Worm (Caenorhabditis elegans): ENCODE measurements around the gene T02H6.1.

T02H6.1 gene

ce11 chrII:709081-709480, at the start of gene T02H6.1:
TSS of gene T02H6.1 (plus strand) at chrII:709381.
- no peak for TF ChIP-seq unc-62 (GFP tag; optimal IDR thresholded peaks at IDR 0.05 in 1 of 2)
- TF ChIP-seq unc-62 (tag; optimal IDR thresholded peaks at IDR 0.05) = no peak
- TF ChIP-seq ceh-28 (tag; optimal IDR thresholded peaks at IDR 0.05) = no peak
- no peak for TF ChIP-seq ceh-32 (tag; optimal IDR thresholded peaks at IDR 0.05; ENCODE audit: poor library complexity)
- TF ChIP-seq ceh-20 (GFP tag; IDR thresholded peaks at IDR 0.05) = no peak
- TF ChIP-seq skn-1 (tag; optimal IDR thresholded peaks at IDR 0.05) = no peak
- no peak for TF ChIP-seq ztf-11 (tag; optimal IDR thresholded peaks at IDR 0.05)
- no peak for TF ChIP-seq dmd-9 (GFP tag; IDR thresholded peaks at IDR 0.05)

DNA sequence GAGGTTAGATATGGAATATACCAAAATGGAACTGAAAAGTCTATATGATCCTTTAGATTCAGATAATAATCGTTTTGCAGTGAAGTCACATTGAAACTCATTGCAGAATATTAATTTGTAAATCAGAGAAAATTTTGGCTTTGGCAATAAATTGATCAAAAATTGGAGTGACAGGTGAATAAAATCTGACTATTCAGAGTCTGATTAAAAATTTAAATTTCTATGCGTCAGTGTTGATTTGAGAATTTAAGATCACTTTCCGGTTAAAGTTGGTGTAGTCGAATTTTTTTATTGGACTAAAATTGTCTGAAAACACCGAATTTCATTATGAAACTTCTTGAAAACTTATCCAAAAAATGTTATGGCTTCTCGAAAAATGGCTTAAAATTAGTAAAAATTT, 47.5 kb upstream of the T02H6.1 start, which contains the start of gene sri-45:
sri-45 (minus strand) TSS at position 101 of the 400 bp plus-strand sequence.
- TF ChIP-seq aha-1 (tag) = peak; percentile 36
- no peak for TF ChIP-seq nhr-102 (tag; optimal IDR thresholded peaks at IDR 0.05)
- TF ChIP-seq nhr-10 (tag; optimal IDR thresholded peaks at IDR 0.05) = no peak

DNA sequence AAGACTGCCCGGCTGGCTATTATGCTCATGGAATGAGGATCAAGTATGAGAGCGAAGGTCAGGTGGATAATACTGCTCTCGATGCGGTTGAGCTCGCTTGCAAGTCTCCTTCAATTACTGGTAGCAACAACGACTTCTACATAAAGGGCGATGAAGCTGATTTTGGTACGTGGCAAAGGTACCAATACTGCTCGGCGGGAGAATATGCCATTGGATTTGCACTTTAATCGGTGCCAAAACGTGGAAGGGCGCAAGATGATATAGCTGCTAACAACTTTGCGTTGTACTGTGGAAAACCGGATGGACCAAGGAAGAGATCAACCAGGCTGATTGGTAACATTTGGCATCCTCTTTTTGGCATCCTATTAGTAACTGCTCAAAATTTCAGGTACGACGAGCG, 41.3 kb upstream of the T02H6.1 start:
- TF ChIP-seq nhr-111 (GFP tag; optimal IDR thresholded peaks at IDR 0.05) = no peak
- peak in 1 of 2 experiments; percentile 68 for TF ChIP-seq unc-62 (GFP tag; optimal IDR thresholded peaks at IDR 0.05 in 1 of 2)
- no peak for TF ChIP-seq unc-62 (tag; optimal IDR thresholded peaks at IDR 0.05)

DNA sequence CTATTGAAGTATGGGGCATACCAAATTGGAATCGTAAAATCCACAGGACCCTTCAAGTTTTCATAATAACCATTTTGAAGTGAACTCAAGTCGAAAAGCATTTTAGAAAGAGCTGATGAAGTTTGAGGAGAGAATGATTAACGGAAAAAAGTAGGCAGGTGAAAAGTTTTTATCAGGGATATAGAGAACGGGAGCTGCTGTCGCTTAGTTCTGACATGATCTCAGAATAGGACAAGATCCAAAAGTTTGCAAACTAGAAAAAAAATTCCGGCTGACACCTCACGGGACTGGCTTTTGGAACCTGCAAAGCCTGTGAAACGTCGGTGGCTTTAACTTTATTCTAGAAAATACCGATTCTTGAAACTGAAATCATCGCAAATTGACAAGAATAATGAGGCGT, 38.2 kb upstream of the T02H6.1 start, which contains the start of gene sri-46:
sri-46 (minus strand) TSS at position 101 of the 400 bp plus-strand sequence.
- TF ChIP-seq unc-62 (GFP tag; optimal IDR thresholded peaks at IDR 0.05 in 1 of 2) (no peak), unc-62 (tag; optimal IDR thresholded peaks at IDR 0.05) (no peak), daf-16 (GFP tag; optimal IDR thresholded peaks at IDR 0.05) (no peak), daf-16 (tag; optimal IDR thresholded peaks at IDR 0.05) (no peak), lin-38 (GFP tag; IDR thresholded peaks at IDR 0.05) (no peak), lin-1 (GFP tag; IDR thresholded peaks at IDR 0.05) (no peak), rbr-2 (tag; optimal IDR thresholded peaks at IDR 0.05) (no peak), lin-39 (tag; optimal IDR thresholded peaks at IDR 0.05) (no peak), mxl-2 (GFP tag; conservative IDR thresholded peaks at IDR 0.05) (no peak), lsy-2 (tag; optimal IDR thresholded peaks at IDR 0.05) (no peak), F37D6.2 (tag; optimal IDR thresholded peaks at IDR 0.05) (no peak), Y105C5A.15 (GFP tag; IDR thresholded peaks at IDR 0.05) (no peak), mes-2 (tag; optimal IDR thresholded peaks at IDR 0.05; ENCODE audit: poor library complexity, severe bottlenecking) (no peak), gei-8 (GFP tag; optimal IDR thresholded peaks at IDR 0.05) (no peak), dmd-9 (GFP tag; IDR thresholded peaks at IDR 0.05) (no peak), ama-1 (optimal IDR thresholded peaks at IDR 0.05) (no peak), spr-3 (GFP tag; optimal IDR thresholded peaks at IDR 0.05) (no peak), php-3 (GFP tag; IDR thresholded peaks at IDR 0.05) (no peak), nhr-111 (GFP tag; optimal IDR thresholded peaks at IDR 0.05) (no peak), nhr-6 (tag; optimal IDR thresholded peaks at IDR 0.05) (no peak), fkh-10 (GFP tag; optimal IDR thresholded peaks at IDR 0.05) (no peak)

DNA sequence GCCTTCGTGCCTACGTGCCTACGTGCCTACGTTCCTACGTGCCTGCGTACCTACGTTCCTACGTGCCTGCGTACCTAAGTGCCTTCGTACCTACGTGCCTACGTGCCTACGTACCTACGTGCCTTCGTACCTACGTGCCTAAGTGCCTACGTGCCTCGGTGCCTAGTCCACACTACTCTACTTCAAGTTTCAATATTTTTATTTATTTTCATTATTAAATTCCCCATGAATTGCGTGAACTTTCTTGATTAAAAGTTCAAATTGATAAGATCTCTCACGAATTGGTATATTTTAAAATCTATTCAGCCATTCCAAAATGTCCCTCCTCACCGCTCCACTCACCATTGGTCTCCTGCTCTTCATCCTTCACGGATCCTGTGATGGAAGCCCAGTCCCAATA, 35.1 kb upstream of the T02H6.1 start, which contains the start of gene Y39F10C.3:
Y39F10C.3 (plus strand) TSS at position 301 of the 400 bp plus-strand sequence.
- TF ChIP-seq unc-62 (GFP tag; optimal IDR thresholded peaks at IDR 0.05 in 1 of 2) (peak in 1 of 2 experiments; percentile 66), unc-62 (tag; optimal IDR thresholded peaks at IDR 0.05) (no peak), F49E8.2 (tag; optimal IDR thresholded peaks at IDR 0.05; ENCODE audit: borderline replicate concordance) (no peak), nhr-76 (tag; optimal IDR thresholded peaks at IDR 0.05) (no peak)

- TF ChIP-seq mes-2 (tag; optimal IDR thresholded peaks at IDR 0.05; ENCODE audit: poor library complexity, severe bottlenecking) (no peak), ama-1 (optimal IDR thresholded peaks at IDR 0.05) (no peak)
Observed at ce11 chrII:675303-675702, 33.9 kb upstream of the T02H6.1 start, which contains the start of gene Y39F10C.1. TSS of gene Y39F10C.1 (plus strand) at chrII:675603.

All from whole organism, L4 larva.